Worm (Caenorhabditis elegans) whole organism, young adult: ENCODE data around the gene R03D7.2.

Experiments
- B0261.1 ChIP-seq: sonication (generic microtip); optimal IDR thresholded peaks from 2 replicates; lab custom pipeline; 2016; ENCODE audit warnings: mild to moderate bottlenecking, missing genetic modification characterization, moderate library complexity, missing compliant biosample characterization
- F22D6.2 ChIP-seq: sonication (generic microtip); optimal IDR thresholded peaks from 2 replicates; lab custom pipeline; 2016; ENCODE audit warnings: mild to moderate bottlenecking, missing genetic modification characterization, missing compliant biosample characterization
- F23B12.7 ChIP-seq: sonication (generic microtip); optimal IDR thresholded peaks from 2 replicates; lab custom pipeline; 2017; ENCODE audit warnings: missing genetic modification characterization, mild to moderate bottlenecking, missing compliant biosample characterization, antibody characterized with exemption, moderate library complexity; ENCODE audit not compliant: insufficient read depth
- F33H1.4 ChIP-seq: fragments of 200-800 bp; sonication (Bioruptor generic); IDR thresholded peaks from 2 replicates; pipeline ENCODE4 v1.3.6; 2022; ENCODE audit warnings: missing genetic modification reagents, missing genetic modification characterization, missing compliant biosample characterization
- F39B2.1 ChIP-seq: fragments of 200-800 bp; sonication (Bioruptor generic); IDR thresholded peaks from 2 replicates; pipeline ENCODE4 v1.3.6; 2022; ENCODE audit warnings: missing genetic modification reagents, missing genetic modification characterization, missing compliant biosample characterization
- F49E8.2 ChIP-seq: sonication (generic microtip); optimal IDR thresholded peaks from 3 replicates; lab custom pipeline; 2017; ENCODE audit warnings: missing genetic modification characterization, mild to moderate bottlenecking, missing compliant biosample characterization, antibody characterized with exemption, moderate library complexity; ENCODE audit not compliant: insufficient read depth
- F52B5.7 ChIP-seq: sonication (generic microtip); optimal IDR thresholded peaks from 2 replicates; lab custom pipeline; 2016; ENCODE audit warnings: mild to moderate bottlenecking, missing genetic modification characterization, missing compliant biosample characterization
- K11D2.4 ChIP-seq: fragments of 200-800 bp; sonication (Bioruptor generic); IDR thresholded peaks from 2 replicates; pipeline ENCODE4 v1.3.6; 2022; ENCODE audit warnings: missing genetic modification reagents, missing genetic modification characterization, missing compliant biosample characterization
- T07F8.4 ChIP-seq: sonication (generic microtip); optimal IDR thresholded peaks from 2 replicates; lab custom pipeline; 2016; ENCODE audit warnings: mild to moderate bottlenecking, missing genetic modification characterization, moderate library complexity, missing compliant biosample characterization
- Y95B8A.8 ChIP-seq: fragments of 200-800 bp; sonication (Bioruptor generic); IDR thresholded peaks from 2 replicates; pipeline ENCODE4 v1.3.6; 2022; ENCODE audit warnings: missing genetic modification reagents, missing genetic modification characterization, missing compliant biosample characterization
- aptf-3 ChIP-seq: fragments of 200-800 bp; sonication (Bioruptor generic); IDR thresholded peaks from 2 replicates; pipeline ENCODE4 v1.3.6; 2022; ENCODE audit warnings: missing genetic modification characterization, missing compliant biosample characterization
- athp-1 ChIP-seq: sonication (generic microtip); optimal IDR thresholded peaks from 2 replicates; lab custom pipeline; 2017; ENCODE audit warnings: mild to moderate bottlenecking, missing genetic modification characterization, missing compliant biosample characterization
- attf-3 ChIP-seq: fragments of 200-800 bp; sonication (Bioruptor generic); conservative IDR thresholded peaks from 2 replicates; pipeline ENCODE4 v1.3.6; 2022; ENCODE audit warnings: missing genetic modification reagents, missing genetic modification characterization, missing compliant biosample characterization
- ccch-3 ChIP-seq: fragments of 200-800 bp; sonication (Bioruptor generic); optimal IDR thresholded peaks from 2 replicates; lab custom pipeline; 2018; ENCODE audit warnings: mild to moderate bottlenecking, missing genetic modification characterization, missing compliant biosample characterization
- cebp-1 ChIP-seq, 2 experiments: fragments of 200-800 bp in 1 of 2; sonication (Bioruptor generic) in 1 of 2; sonication (generic microtip) in 1 of 2; IDR thresholded peaks in 1 of 2; optimal IDR thresholded peaks in 1 of 2; 2 replicates each; pipeline versions ENCODE4 v1.3.6 to Lab custom; 2017 to 2022; ENCODE audit warnings: missing compliant biosample characterization in 2 of 2, missing genetic modification characterization in 2 of 2, mild to moderate bottlenecking in 1 of 2, missing genetic modification reagents in 1 of 2, moderate library complexity in 1 of 2
- ceh-27 ChIP-seq: fragments of 200-800 bp; sonication (Bioruptor generic); optimal IDR thresholded peaks from 2 replicates; lab custom pipeline; 2018; ENCODE audit warnings: mild to moderate bottlenecking, missing genetic modification characterization, moderate library complexity, missing compliant biosample characterization
- ceh-79 ChIP-seq: sonication (generic microtip); optimal IDR thresholded peaks from 2 replicates; lab custom pipeline; 2017; ENCODE audit warnings: mild to moderate bottlenecking, missing genetic modification characterization, missing compliant biosample characterization
- die-1 ChIP-seq: sonication (generic microtip); optimal IDR thresholded peaks from 2 replicates; lab custom pipeline; 2016; ENCODE audit warnings: missing genotype, mild to moderate bottlenecking, missing genetic modification characterization, missing compliant biosample characterization
- dox-1 ChIP-seq: fragments of 200-800 bp; sonication (Bioruptor generic); IDR thresholded peaks from 2 replicates; pipeline ENCODE4 v1.3.6; 2022; ENCODE audit warnings: missing genetic modification reagents, missing genetic modification characterization, missing compliant biosample characterization
- efl-1 ChIP-seq: fragments of 150-350 bp; optimal IDR thresholded peaks from 2 replicates; lab custom pipeline; 2014; ENCODE audit warnings: missing biosample characterization, missing genetic modification reagents, missing genetic modification characterization
- egl-18 ChIP-seq: fragments of 200-800 bp; sonication (Bioruptor generic); IDR thresholded peaks from 2 replicates; pipeline ENCODE4 v1.3.6; 2022; ENCODE audit warnings: missing genetic modification reagents, missing genetic modification characterization, missing compliant biosample characterization
- ekl-4 ChIP-seq: fragments of 200-800 bp; sonication (Bioruptor generic); IDR thresholded peaks from 2 replicates; pipeline ENCODE4 v1.3.6; 2022; ENCODE audit warnings: missing genetic modification reagents, missing genetic modification characterization, missing compliant biosample characterization
- ets-4 ChIP-seq: fragments of 200-800 bp; sonication (Bioruptor generic); optimal IDR thresholded peaks from 2 replicates; lab custom pipeline; 2018; ENCODE audit warnings: mild to moderate bottlenecking, missing genetic modification characterization, missing compliant biosample characterization
- fkh-3 ChIP-seq: sonication (generic microtip); optimal IDR thresholded peaks from 2 replicates; lab custom pipeline; 2016; ENCODE audit warnings: mild to moderate bottlenecking, missing genetic modification characterization, missing compliant biosample characterization
- him-1 ChIP-seq: sonication (generic microtip); optimal IDR thresholded peaks from 2 replicates; lab custom pipeline; 2016; ENCODE audit warnings: missing genotype, missing genetic modification reagents, missing genetic modification characterization, missing compliant biosample characterization
- hmg-1.2 ChIP-seq: fragments of 200-800 bp; sonication (Bioruptor generic); IDR thresholded peaks from 2 replicates; pipeline ENCODE4 v1.3.6; 2022; ENCODE audit warnings: missing genetic modification reagents, missing genetic modification characterization, missing compliant biosample characterization
- let-526 ChIP-seq: fragments of 200-800 bp; sonication (Bioruptor generic); IDR thresholded peaks from 2 replicates; pipeline ENCODE4 v1.3.6; 2022; ENCODE audit warnings: missing genetic modification reagents, missing genetic modification characterization, missing compliant biosample characterization
- lir-1 ChIP-seq: fragments of 200-800 bp; sonication (Bioruptor generic); conservative IDR thresholded peaks from 2 replicates; pipeline ENCODE4 v1.3.6; 2022; ENCODE audit warnings: missing genetic modification reagents, missing genetic modification characterization, missing compliant biosample characterization
- madf-6 ChIP-seq: fragments of 200-800 bp; sonication (Bioruptor generic); IDR thresholded peaks from 2 replicates; pipeline ENCODE4 v1.3.6; 2022; ENCODE audit warnings: missing genetic modification reagents, missing genetic modification characterization, missing compliant biosample characterization
- nhr-120 ChIP-seq: fragments of 200-800 bp; sonication (Bioruptor generic); IDR thresholded peaks from 2 replicates; pipeline ENCODE4 v1.3.6; 2022; ENCODE audit warnings: missing genetic modification characterization, missing compliant biosample characterization
- nhr-179 ChIP-seq: sonication (generic microtip); optimal IDR thresholded peaks from 2 replicates; lab custom pipeline; 2016; ENCODE audit warnings: mild to moderate bottlenecking, missing genetic modification characterization, missing compliant biosample characterization
- nhr-80 ChIP-seq: sonication (generic microtip); optimal IDR thresholded peaks from 2 replicates; lab custom pipeline; 2016; ENCODE audit warnings: missing genetic modification characterization, missing compliant biosample characterization
- nhr-90 ChIP-seq: sonication (generic microtip); optimal IDR thresholded peaks from 2 replicates; lab custom pipeline; 2016; ENCODE audit warnings: missing genotype, mild to moderate bottlenecking, missing genetic modification characterization, missing compliant biosample characterization
- pbrm-1 ChIP-seq: fragments of 200-800 bp; sonication (Bioruptor generic); IDR thresholded peaks from 2 replicates; pipeline ENCODE4 v1.3.6; 2022; ENCODE audit warnings: missing genetic modification reagents, missing genetic modification characterization, missing compliant biosample characterization
- repo-1 ChIP-seq: sonication (generic microtip); optimal IDR thresholded peaks from 2 replicates; lab custom pipeline; 2017; ENCODE audit warnings: mild to moderate bottlenecking, missing genetic modification characterization, missing compliant biosample characterization
- rpc-1 ChIP-seq, 2 experiments: fragments of 150-350 bp in 1 of 2; sonication (generic microtip) in 1 of 2; optimal IDR thresholded peaks; 2 replicates each; lab custom pipeline; 2014 to 2018; ENCODE audit warnings: missing biosample characterization in 1 of 2, missing genetic modification characterization in 1 of 2, missing genetic modification reagents in 1 of 2, missing genotype in 1 of 2
- sdz-38 ChIP-seq: sonication (generic microtip); optimal IDR thresholded peaks from 2 replicates; lab custom pipeline; 2016; ENCODE audit warnings: missing genotype, missing genetic modification characterization, missing compliant biosample characterization
- snpc-1.1 ChIP-seq: sonication (generic microtip); optimal IDR thresholded peaks from 2 replicates; lab custom pipeline; 2017; ENCODE audit warnings: missing genetic modification characterization, mild to moderate bottlenecking, missing compliant biosample characterization, antibody characterized with exemption, moderate library complexity, missing genotype, missing genetic modification reagents; ENCODE audit not compliant: insufficient read depth
- snpc-4 ChIP-seq, 5 experiments: fragments of 150-350 bp in 1 of 5; sonication (generic microtip) in 4 of 5; optimal IDR thresholded peaks; 2 replicates each; lab custom pipeline; 2014 to 2018; ENCODE audit warnings: missing genetic modification characterization in 5 of 5, missing biosample characterization in 3 of 5, antibody characterized with exemption in 2 of 5, mild to moderate bottlenecking in 2 of 5, missing compliant biosample characterization in 2 of 5, missing genotype in 2 of 5, moderate library complexity in 2 of 5, missing genetic modification reagents in 1 of 5
- sptf-2 ChIP-seq: fragments of 200-800 bp; sonication (Bioruptor generic); optimal IDR thresholded peaks from 2 replicates; lab custom pipeline; 2018; ENCODE audit warnings: mild to moderate bottlenecking, missing genetic modification characterization, missing compliant biosample characterization
- tbp1 ChIP-seq: fragments of 200-800 bp; sonication (Bioruptor generic); optimal IDR thresholded peaks from 2 replicates; lab custom pipeline; 2018; ENCODE audit warnings: mild to moderate bottlenecking, missing genetic modification characterization, missing compliant biosample characterization
- tlf-1 ChIP-seq: fragments of 200-800 bp; sonication (Bioruptor generic); optimal IDR thresholded peaks from 2 replicates; lab custom pipeline; 2018; ENCODE audit warnings: mild to moderate bottlenecking, missing genetic modification characterization, missing compliant biosample characterization
- unc-130 ChIP-seq: sonication (generic microtip); optimal IDR thresholded peaks from 2 replicates; lab custom pipeline; 2016; ENCODE audit warnings: missing genetic modification reagents, missing genetic modification characterization, missing compliant biosample characterization
- ztf-25 ChIP-seq: fragments of 200-800 bp; sonication (Bioruptor generic); IDR thresholded peaks from 2 replicates; pipeline ENCODE4 v1.3.6; 2022; ENCODE audit warnings: missing genetic modification reagents, missing genetic modification characterization, missing compliant biosample characterization
- ztf-26 ChIP-seq: sonication (generic microtip); optimal IDR thresholded peaks from 2 replicates; lab custom pipeline; 2017; ENCODE audit warnings: missing genetic modification characterization, missing compliant biosample characterization

The R03D7.2 gene

ce11 chrII:10917174-10917573 lies 17.8 kb downstream of the R03D7.2 start, which contains the start of gene F44F4.10:
TSS of gene F44F4.10 (minus strand) at chrII:10917274.
- TF ChIP-seq F49E8.2: no peak
- TF ChIP-seq nhr-179 (tag; lab: Kevin White, UChicago): no peak
- TF ChIP-seq cebp-1 (GFP tag; IDR thresholded peaks at IDR 0.05; lab: Robert Waterston, UW): no peak
- no peak for TF ChIP-seq cebp-1 (tag; optimal IDR thresholded peaks at IDR 0.05; lab: Kevin White, UChicago)
- no peak for TF ChIP-seq T07F8.4 (tag; lab: Kevin White, UChicago)
- TF ChIP-seq fkh-3 (tag; lab: Kevin White, UChicago): no peak
- TF ChIP-seq dox-1 (GFP tag; lab: Robert Waterston, UW): no peak
- no peak for TF ChIP-seq aptf-3
- TF ChIP-seq tlf-1 (GFP tag; lab: Kevin White, UChicago): no peak
- TF ChIP-seq hmg-1.2 (GFP tag; lab: Robert Waterston, UW): no peak
- no peak for TF ChIP-seq ekl-4 (GFP tag; lab: Robert Waterston, UW)
- no peak for TF ChIP-seq ceh-27
- TF ChIP-seq sptf-2 (GFP tag; lab: Kevin White, UChicago): no peak
- no peak for TF ChIP-seq pbrm-1 (GFP tag; lab: Robert Waterston, UW)
- TF ChIP-seq let-526 (GFP tag; lab: Robert Waterston, UW): no peak
- TF ChIP-seq sdz-38 (tag; lab: Kevin White, UChicago): no peak
- no peak for TF ChIP-seq athp-1 (tag; lab: Kevin White, UChicago)
- TF ChIP-seq ztf-26 (tag; lab: Kevin White, UChicago): no peak
- TF ChIP-seq nhr-90 (tag; lab: Kevin White, UChicago): no peak
- TF ChIP-seq nhr-120 (GFP tag; lab: Robert Waterston, UW): no peak
- no peak for TF ChIP-seq tbp1

- TF ChIP-seq snpc-4 (GFP tag; optimal IDR thresholded peaks at IDR 0.05; lab: Kevin White, UChicago) (no peak), snpc-4 (tag; optimal IDR thresholded peaks at IDR 0.05; lab: Kevin White, UChicago) (no peak), him-1 (no peak), sptf-2 (GFP tag; lab: Kevin White, UChicago) (no peak), repo-1 (tag; lab: Kevin White, UChicago) (no peak), egl-18 (GFP tag; lab: Robert Waterston, UW) (no peak), nhr-80 (tag; lab: Kevin White, UChicago) (no peak), ekl-4 (GFP tag; lab: Robert Waterston, UW) (no peak), die-1 (tag; lab: Kevin White, UChicago) (no peak), ccch-3 (GFP tag; lab: Kevin White, UChicago) (no peak), fkh-3 (tag; lab: Kevin White, UChicago) (no peak), unc-130 (GFP tag; lab: Kevin White, UChicago) (no peak), ceh-79 (tag; lab: Kevin White, UChicago) (no peak), athp-1 (tag; lab: Kevin White, UChicago) (no peak), snpc-1.1 (no peak), F22D6.2 (tag; lab: Kevin White, UChicago) (no peak), pbrm-1 (GFP tag; lab: Robert Waterston, UW) (no peak), rpc-1 (optimal IDR thresholded peaks at IDR 0.05; lab: Kevin White, UChicago) (no peak), rpc-1 (tag; optimal IDR thresholded peaks at IDR 0.05; lab: Kevin White, UChicago) (no peak)
Measured at ce11 chrII:10915732-10916131, 19.3 kb downstream of the R03D7.2 start, which contains the start of gene F44F4.9. TSS of gene F44F4.9 (minus strand) at chrII:10915832.

ce11 chrII:10914366-10914765 lies 20.6 kb downstream of the R03D7.2 start, which contains the start of gene F44F4.15:
TSS of gene F44F4.15 (plus strand) at chrII:10914666.
- TF ChIP-seq F33H1.4 (no peak), ets-4 (GFP tag; lab: Kevin White, UChicago) (no peak), ztf-25 (GFP tag; lab: Robert Waterston, UW) (no peak), lir-1 (no peak), Y95B8A.8 (GFP tag; lab: Robert Waterston, UW) (no peak), B0261.1 (no peak), madf-6 (no peak), F52B5.7 (tag; lab: Kevin White, UChicago) (no peak), efl-1 (GFP tag; lab: Kevin White, UChicago) (no peak), F39B2.1 (no peak), attf-3 (GFP tag; lab: Robert Waterston, UW) (no peak), F23B12.7 (tag; lab: Kevin White, UChicago) (no peak), K11D2.4 (GFP tag; lab: Robert Waterston, UW) (no peak), F49E8.2 (no peak)
